Worm (Caenorhabditis elegans) whole organism, midembryonic: Measurements from ENCODE around the gene chil-8.
"Not testable (repeated sequence)": the region's sequence is repeated elsewhere in the genome, so short reads cannot be mapped to it uniquely, and the experiment has no call there.

Source experiments
- cog-1 ChIP-seq: sonication (generic microtip); optimal IDR thresholded peaks from 2 replicates; lab custom pipeline; 2016; ENCODE audit warnings: missing genetic modification characterization, missing compliant biosample characterization
- flt-1 ChIP-seq: fragments of 200-800 bp; sonication (Bioruptor generic); IDR thresholded peaks from 2 replicates; pipeline ENCODE4 v1.3.6; 2022; ENCODE audit warnings: missing genetic modification characterization, missing compliant biosample characterization
- ref-1 ChIP-seq: fragments of 200-800 bp; sonication (Bioruptor generic); conservative IDR thresholded peaks from 2 replicates; pipeline ENCODE4 v1.3.6; 2022; ENCODE audit warnings: missing genetic modification reagents, missing genetic modification characterization, missing compliant biosample characterization
- ztf-23 ChIP-seq: fragments of 200-800 bp; sonication (Bioruptor generic); IDR thresholded peaks from 2 replicates; pipeline ENCODE4 v1.3.6; 2022; ENCODE audit warnings: missing genetic modification reagents, missing genetic modification characterization, missing compliant biosample characterization

ce11 chrII:9866378-9866777, 6.5 kb downstream of the chil-8 start, which contains the start of gene chil-1:
- TF ChIP-seq ref-1 (GFP tag; lab: Robert Waterston, UW); flt-1 (GFP tag; lab: Robert Waterston, UW); ztf-23 (GFP tag; lab: Robert Waterston, UW); cog-1 (tag; lab: Kevin White, UChicago): not testable (repeated sequence)
